Worm (Caenorhabditis elegans) whole organism, L2 larva: ENCODE results near the gene fbxb-13.

ENCODE experiments used
- C34F6.9 ChIP-seq: fragments of 150-350 bp; optimal IDR thresholded peaks from 2 replicates; lab custom pipeline; 2014; ENCODE audit warnings: missing biosample characterization, missing genetic modification characterization
- F13H6.1 ChIP-seq: sonication (generic microtip); optimal IDR thresholded peaks from 2 replicates; lab custom pipeline; 2016; ENCODE audit warnings: missing genetic modification characterization, missing compliant biosample characterization
- R02D3.7 ChIP-seq: fragments of 150-350 bp; optimal IDR thresholded peaks from 2 replicates; lab custom pipeline; 2014; ENCODE audit warnings: missing biosample characterization, missing genetic modification characterization
- Y55F3AM.14 ChIP-seq: fragments of 200-800 bp; sonication (Bioruptor generic); optimal IDR thresholded peaks from 2 replicates; lab custom pipeline; 2018; ENCODE audit warnings: mild to moderate bottlenecking, missing genetic modification characterization, missing compliant biosample characterization
- ZK546.5 ChIP-seq: sonication (generic microtip); optimal IDR thresholded peaks from 2 replicates; lab custom pipeline; 2017; ENCODE audit warnings: missing biosample characterization, missing genetic modification characterization
- alr-1 ChIP-seq: fragments of 150-350 bp; optimal IDR thresholded peaks from 2 replicates; lab custom pipeline; 2014; ENCODE audit warnings: missing biosample characterization, missing genetic modification characterization
- aly-2 ChIP-seq: fragments of 150-350 bp; optimal IDR thresholded peaks from 2 replicates; lab custom pipeline; 2014; ENCODE audit warnings: missing biosample characterization, missing genetic modification characterization
- ama-1 ChIP-seq: fragments of 150-350 bp; optimal IDR thresholded peaks from 2 replicates; lab custom pipeline; 2018; ENCODE audit warnings: inconsistent platforms
- blmp-1 ChIP-seq: sonication (generic microtip); optimal IDR thresholded peaks from 2 replicates; lab custom pipeline; 2017; ENCODE audit warnings: missing genetic modification characterization, mild to moderate bottlenecking, missing compliant biosample characterization, antibody characterized with exemption, moderate library complexity; ENCODE audit not compliant: insufficient read depth
- ceh-16 ChIP-seq: fragments of 150-350 bp; optimal IDR thresholded peaks from 2 replicates; lab custom pipeline; 2014; ENCODE audit warnings: missing biosample characterization, missing genetic modification characterization
- ceh-82 ChIP-seq: fragments of 150-350 bp; optimal IDR thresholded peaks from 2 replicates; lab custom pipeline; 2014; ENCODE audit warnings: missing biosample characterization, missing genetic modification characterization
- crh-2 ChIP-seq: sonication (generic microtip); optimal IDR thresholded peaks from 2 replicates; lab custom pipeline; 2017; ENCODE audit warnings: missing biosample characterization, missing genetic modification characterization
- dmd-4 ChIP-seq: sonication (generic microtip); optimal IDR thresholded peaks from 2 replicates; lab custom pipeline; 2017; ENCODE audit warnings: missing biosample characterization, missing genetic modification characterization
- egl-27 ChIP-seq: sonication (generic microtip); optimal IDR thresholded peaks from 3 replicates; lab custom pipeline; 2017; ENCODE audit warnings: missing biosample characterization, missing genetic modification reagents, missing genetic modification characterization
- elt-1 ChIP-seq: fragments of 150-350 bp; optimal IDR thresholded peaks from 2 replicates; lab custom pipeline; 2014; ENCODE audit warnings: missing biosample characterization, missing genetic modification characterization
- elt-3 ChIP-seq: sonication (generic microtip); optimal IDR thresholded peaks from 2 replicates; lab custom pipeline; 2017; ENCODE audit warnings: missing biosample characterization, missing genetic modification characterization
- fos-1 ChIP-seq: fragments of 150-350 bp; optimal IDR thresholded peaks from 2 replicates; lab custom pipeline; 2014; ENCODE audit warnings: missing biosample characterization, missing genetic modification characterization
- gmeb-1 ChIP-seq: fragments of 150-350 bp; optimal IDR thresholded peaks from 2 replicates; lab custom pipeline; 2014; ENCODE audit warnings: missing biosample characterization, missing genetic modification characterization
- lin-13 ChIP-seq: fragments of 150-350 bp; optimal IDR thresholded peaks from 2 replicates; lab custom pipeline; 2014; ENCODE audit warnings: missing biosample characterization, missing genetic modification reagents, missing genetic modification characterization
- lin-39 ChIP-seq: fragments of 150-350 bp; optimal IDR thresholded peaks from 2 replicates; lab custom pipeline; 2014; ENCODE audit warnings: missing biosample characterization, missing genetic modification reagents, missing genetic modification characterization
- lsy-2 ChIP-seq, 2 experiments: fragments of 150-350 bp in 1 of 2; sonication (generic microtip) in 1 of 2; optimal IDR thresholded peaks; 2 replicates each; lab custom pipeline; 2014 to 2017; ENCODE audit warnings: missing biosample characterization in 2 of 2, missing genetic modification characterization in 2 of 2
- mdl-1 ChIP-seq, 2 experiments: fragments of 150-350 bp in 1 of 2; sonication (generic microtip) in 1 of 2; optimal IDR thresholded peaks; 2 replicates each; lab custom pipeline; 2017; ENCODE audit warnings: missing biosample characterization in 2 of 2, missing genetic modification characterization in 2 of 2
- nhr-10 ChIP-seq: sonication (generic microtip); optimal IDR thresholded peaks from 2 replicates; lab custom pipeline; 2017; ENCODE audit warnings: missing biosample characterization, missing genetic modification characterization
- nhr-11 ChIP-seq: fragments of 150-350 bp; optimal IDR thresholded peaks from 2 replicates; lab custom pipeline; 2014; ENCODE audit warnings: missing biosample characterization, missing genetic modification characterization
- nhr-12 ChIP-seq: fragments of 150-350 bp; optimal IDR thresholded peaks from 2 replicates; lab custom pipeline; 2014; ENCODE audit warnings: missing biosample characterization, missing genetic modification characterization
- nhr-129 ChIP-seq: fragments of 150-350 bp; optimal IDR thresholded peaks from 2 replicates; lab custom pipeline; 2014; ENCODE audit warnings: missing biosample characterization, missing genetic modification characterization
- nhr-21 ChIP-seq: fragments of 150-350 bp; optimal IDR thresholded peaks from 2 replicates; lab custom pipeline; 2014; ENCODE audit warnings: missing biosample characterization, missing genetic modification characterization
- nhr-23 ChIP-seq: fragments of 150-350 bp; optimal IDR thresholded peaks from 2 replicates; lab custom pipeline; 2014; ENCODE audit warnings: missing biosample characterization, missing genetic modification reagents, missing genetic modification characterization
- nhr-25 ChIP-seq: fragments of 150-350 bp; sonication (generic microtip); optimal IDR thresholded peaks from 3 replicates; lab custom pipeline; 2014; ENCODE audit warnings: missing biosample characterization, missing genetic modification characterization
- nhr-6 ChIP-seq: fragments of 150-350 bp; optimal IDR thresholded peaks from 2 replicates; lab custom pipeline; 2014; ENCODE audit warnings: missing biosample characterization, missing genetic modification characterization
- nhr-77 ChIP-seq: fragments of 150-350 bp; optimal IDR thresholded peaks from 2 replicates; lab custom pipeline; 2014; ENCODE audit warnings: missing biosample characterization, missing genetic modification characterization
- peb-1 ChIP-seq: fragments of 150-350 bp; optimal IDR thresholded peaks from 2 replicates; lab custom pipeline; 2014; ENCODE audit warnings: missing biosample characterization, missing genetic modification characterization
- sem-4 ChIP-seq: fragments of 150-350 bp; optimal IDR thresholded peaks from 2 replicates; lab custom pipeline; 2014; ENCODE audit warnings: missing biosample characterization, missing genetic modification reagents, missing genetic modification characterization
- sma-9 ChIP-seq, 2 experiments: fragments of 150-350 bp in 1 of 2; sonication (generic microtip) in 1 of 2; optimal IDR thresholded peaks; 2 replicates each; lab custom pipeline; 2014 to 2016; ENCODE audit warnings: missing genetic modification characterization in 2 of 2, mild to moderate bottlenecking in 1 of 2, missing biosample characterization in 1 of 2, missing compliant biosample characterization in 1 of 2, missing genetic modification reagents in 1 of 2, moderate library complexity in 1 of 2
- snpc-4 ChIP-seq: fragments of 150-350 bp; optimal IDR thresholded peaks from 2 replicates; lab custom pipeline; 2014; ENCODE audit warnings: missing biosample characterization, missing genetic modification characterization
- unc-39 ChIP-seq: fragments of 150-350 bp; optimal IDR thresholded peaks from 2 replicates; lab custom pipeline; 2014; ENCODE audit warnings: missing biosample characterization, missing genetic modification characterization
- unc-55 ChIP-seq: fragments of 150-350 bp; sonication (generic microtip); optimal IDR thresholded peaks from 3 replicates; lab custom pipeline; 2014; ENCODE audit warnings: missing biosample characterization, missing genetic modification reagents, missing genetic modification characterization
- unc-62 ChIP-seq: fragments of 150-350 bp; optimal IDR thresholded peaks from 2 replicates; lab custom pipeline; 2014; ENCODE audit warnings: missing biosample characterization, missing genetic modification reagents, missing genetic modification characterization
- zag-1 ChIP-seq: fragments of 150-350 bp; optimal IDR thresholded peaks from 2 replicates; lab custom pipeline; 2014; ENCODE audit warnings: missing biosample characterization, missing genetic modification characterization
- ztf-4 ChIP-seq: fragments of 150-350 bp; optimal IDR thresholded peaks from 2 replicates; lab custom pipeline; 2014; ENCODE audit warnings: missing biosample characterization, missing genetic modification characterization

The fbxb-13 gene

ce11 chrII:1808217-1808616, 20.1 kb downstream of the fbxb-13 start, which contains the start of gene C08F1.8:
C08F1.8 (minus strand) TSS chrII:1808317.
- TF ChIP-seq nhr-12 (no peak), unc-55 (GFP tag; lab: Kevin White, UChicago) (peak; percentile 8), elt-3 (no peak)

ce11 chrII:1816053-1816452, 28.0 kb downstream of the fbxb-13 start:
- TF ChIP-seq nhr-11 (no peak), dmd-4 (tag; lab: Kevin White, UChicago) (no peak), aly-2 (tag; lab: Kevin White, UChicago) (no peak), unc-39 (tag; lab: Kevin White, UChicago) (no peak), snpc-4 (tag; lab: Kevin White, UChicago) (no peak), ceh-16 (tag; lab: Kevin White, UChicago) (no peak), ceh-82 (tag; lab: Kevin White, UChicago) (no peak), lin-13 (GFP tag; lab: Kevin White, UChicago) (no peak)

- TF ChIP-seq elt-3 (no peak), unc-39 (tag; lab: Kevin White, UChicago) (no peak), dmd-4 (tag; lab: Kevin White, UChicago) (no peak), blmp-1 (tag; lab: Kevin White, UChicago) (no peak), R02D3.7 (tag; lab: Kevin White, UChicago) (no peak), ceh-82 (tag; lab: Kevin White, UChicago) (no peak), gmeb-1 (tag; lab: Kevin White, UChicago) (no peak)
Measured at ce11 chrII:1818300-1818699, 30.2 kb downstream of the fbxb-13 start, which contains the start of gene fbxb-10. fbxb-10 (minus strand) TSS chrII:1818400.

ce11 chrII:1819944-1820570, 32.0 kb downstream of the fbxb-13 start, which contains the start of gene fbxc-19:
fbxc-19 (plus strand) TSS chrII:1820479.
- peak; percentile 71 for TF ChIP-seq unc-55 (GFP tag; lab: Kevin White, UChicago)
- TF ChIP-seq nhr-77 (tag; lab: Kevin White, UChicago), result no peak
- TF ChIP-seq lsy-2 (tag; optimal IDR thresholded peaks at IDR 0.05; lab: Kevin White, UChicago), result peak; percentile 46 to 75
- TF ChIP-seq zag-1, result no peak
- peak; percentile 100 for TF ChIP-seq nhr-129 (tag; lab: Kevin White, UChicago)
- TF ChIP-seq F13H6.1, result peak; percentile 44
- TF ChIP-seq ZK546.5 (tag; lab: Kevin White, UChicago), result no peak
- no peak for TF ChIP-seq aly-2 (tag; lab: Kevin White, UChicago)
- TF ChIP-seq mdl-1 (tag; optimal IDR thresholded peaks at IDR 0.05; lab: Kevin White, UChicago), result no peak
- TF ChIP-seq gmeb-1 (tag; lab: Kevin White, UChicago), result peak; percentile 75
- no peak for TF ChIP-seq ama-1 (lab: Kevin White, UChicago)
- TF ChIP-seq sma-9 (GFP tag; optimal IDR thresholded peaks at IDR 0.05; lab: Kevin White, UChicago), result peak; percentile 82
- TF ChIP-seq sma-9 (tag; optimal IDR thresholded peaks at IDR 0.05; lab: Kevin White, UChicago), result no peak
- TF ChIP-seq crh-2 (tag; lab: Kevin White, UChicago), result peak; percentile 75
- TF ChIP-seq elt-3, result no peak
- peak; percentile 45 for TF ChIP-seq egl-27
- peak; percentile 87 for TF ChIP-seq C34F6.9
- TF ChIP-seq nhr-21 (tag; lab: Kevin White, UChicago), result peak; percentile 29
- no peak for TF ChIP-seq alr-1 (tag; lab: Kevin White, UChicago)
- no peak for TF ChIP-seq ceh-16 (tag; lab: Kevin White, UChicago)
- no peak for TF ChIP-seq lin-39
- TF ChIP-seq Y55F3AM.14, result no peak
- peak; percentile 97 for TF ChIP-seq fos-1

ce11 chrII:1820774-1821173, 32.7 kb downstream of the fbxb-13 start, which contains the start of gene fbxa-3:
fbxa-3 (minus strand) TSS chrII:1820874.
- TF ChIP-seq peb-1 (tag; lab: Kevin White, UChicago) (no peak), nhr-23 (tag; lab: Kevin White, UChicago) (no peak), lsy-2 (tag; optimal IDR thresholded peaks at IDR 0.05; lab: Kevin White, UChicago) (no peak), ZK546.5 (tag; lab: Kevin White, UChicago) (no peak), snpc-4 (tag; lab: Kevin White, UChicago) (no peak), ama-1 (lab: Kevin White, UChicago) (no peak), nhr-6 (tag; lab: Kevin White, UChicago) (no peak), sem-4 (tag; lab: Kevin White, UChicago) (no peak), elt-1 (tag; lab: Kevin White, UChicago) (no peak), nhr-10 (tag; lab: Kevin White, UChicago) (no peak), C34F6.9 (no peak), nhr-25 (tag; lab: Kevin White, UChicago) (no peak), unc-62 (GFP tag; lab: Kevin White, UChicago) (no peak), Y55F3AM.14 (no peak), crh-2 (tag; lab: Kevin White, UChicago) (no peak), ztf-4 (tag; lab: Kevin White, UChicago) (no peak)
